Fruit fly (Drosophila melanogaster) whole organism, embryonic: Measurements from ENCODE around the gene CG2772.

ENCODE experiments used
- ATbp ChIP-seq: fragments of 200-800 bp; sonication (Bioruptor generic); optimal IDR thresholded peaks from 2 replicates; lab custom pipeline; 2017; ENCODE audit warnings: missing biosample characterization, mild to moderate bottlenecking, missing genetic modification characterization, missing genetic modification reagents
- Abd-B ChIP-seq: fragments of 200-800 bp; sonication (Bioruptor generic); optimal IDR thresholded peaks from 2 replicates; lab custom pipeline; 2018; ENCODE audit warnings: missing biosample characterization, mild to moderate bottlenecking, missing genetic modification characterization, moderate library complexity
- Ada2b ChIP-seq: fragments of 200-800 bp; sonication (Bioruptor generic); IDR thresholded peaks from 2 replicates; pipeline ENCODE4 v1.3.6; 2022; ENCODE audit warnings: missing biosample characterization, missing genetic modification characterization
- B-H2 ChIP-seq: fragments of 200-800 bp; sonication (Bioruptor generic); optimal IDR thresholded peaks from 2 replicates; lab custom pipeline; 2018; ENCODE audit warnings: missing biosample characterization, mild to moderate bottlenecking, missing genetic modification characterization
- Blimp-1 ChIP-seq: fragments of 200-800 bp; sonication (Bioruptor generic); optimal IDR thresholded peaks from 3 replicates; lab custom pipeline; 2018; ENCODE audit warnings: missing biosample characterization, missing genetic modification characterization, mild to moderate bottlenecking, moderate library complexity, missing genetic modification reagents
- CG10565 ChIP-seq: fragments of 200-800 bp; sonication (Bioruptor generic); optimal IDR thresholded peaks from 3 replicates; lab custom pipeline; 2016; ENCODE audit warnings: missing biosample characterization, mild to moderate bottlenecking, missing genetic modification characterization
- CG10959 ChIP-seq: fragments of 200-800 bp; sonication (Bioruptor generic); IDR thresholded peaks from 2 replicates; pipeline ENCODE4 v1.3.6; 2022; ENCODE audit warnings: missing biosample characterization, missing genetic modification characterization
- CG11695 ChIP-seq: fragments of 200-800 bp; sonication (Bioruptor generic); IDR thresholded peaks from 3 replicates; pipeline ENCODE4 v1.3.6; 2022; ENCODE audit warnings: missing biosample characterization, missing genetic modification characterization
- CG12219 ChIP-seq: fragments of 200-800 bp; sonication (Bioruptor generic); optimal IDR thresholded peaks from 3 replicates; lab custom pipeline; 2018; ENCODE audit warnings: missing biosample characterization, mild to moderate bottlenecking, missing genetic modification characterization
- CG13424 ChIP-seq: fragments of 200-800 bp; sonication (Bioruptor generic); optimal IDR thresholded peaks from 2 replicates; lab custom pipeline; 2019; ENCODE audit warnings: missing biosample characterization, mild to moderate bottlenecking, missing genetic modification characterization, moderate library complexity
- CG1603 ChIP-seq: fragments of 200-800 bp; sonication (Bioruptor generic); optimal IDR thresholded peaks from 2 replicates; lab custom pipeline; 2019; ENCODE audit warnings: missing biosample characterization, mild to moderate bottlenecking, missing genetic modification characterization, moderate library complexity
- CG1647 ChIP-seq: fragments of 200-800 bp; sonication (Bioruptor generic); optimal IDR thresholded peaks from 3 replicates; lab custom pipeline; 2016; ENCODE audit warnings: missing biosample characterization, missing genetic modification characterization
- CG1792 ChIP-seq: fragments of 200-800 bp; sonication (Bioruptor generic); optimal IDR thresholded peaks from 2 replicates; lab custom pipeline; 2016; ENCODE audit warnings: missing biosample characterization, missing genetic modification characterization
- CG18262 ChIP-seq: fragments of 200-800 bp; optimal IDR thresholded peaks from 3 replicates; lab custom pipeline; 2019; ENCODE audit warnings: missing biosample characterization, mild to moderate bottlenecking, missing genetic modification characterization, moderate library complexity
- CG18764 ChIP-seq: fragments of 200-800 bp; sonication (Bioruptor generic); optimal IDR thresholded peaks from 3 replicates; lab custom pipeline; 2016; ENCODE audit warnings: missing biosample characterization, missing genetic modification characterization
- CG32767 ChIP-seq: fragments of 200-800 bp; sonication (Bioruptor generic); IDR thresholded peaks from 2 replicates; pipeline ENCODE4 v1.3.6; 2022; ENCODE audit warnings: missing biosample characterization, missing genetic modification characterization
- CG34422 ChIP-seq: fragments of 200-800 bp; sonication (Bioruptor generic); IDR thresholded peaks from 3 replicates; pipeline ENCODE4 v1.3.6; 2022; ENCODE audit warnings: missing biosample characterization, missing genetic modification characterization
- CG3838 ChIP-seq: fragments of 200-800 bp; sonication (Bioruptor generic); optimal IDR thresholded peaks from 3 replicates; lab custom pipeline; 2016; ENCODE audit warnings: missing biosample characterization, missing genetic modification characterization
- CG4360 ChIP-seq: fragments of 200-800 bp; sonication (Bioruptor generic); IDR thresholded peaks from 2 replicates; pipeline ENCODE4 v1.3.6; 2022; ENCODE audit warnings: missing biosample characterization, missing genetic modification characterization
- CG43689 ChIP-seq: fragments of 200-800 bp; sonication (Bioruptor generic); IDR thresholded peaks from 2 replicates; pipeline ENCODE4 v1.3.6; 2022; ENCODE audit warnings: missing biosample characterization, missing genetic modification characterization
- CG4707 ChIP-seq: fragments of 200-800 bp; sonication (Bioruptor generic); optimal IDR thresholded peaks from 2 replicates; lab custom pipeline; 2018; ENCODE audit warnings: missing biosample characterization, mild to moderate bottlenecking, missing genetic modification characterization, moderate library complexity
- CG7357 ChIP-seq: fragments of 200-800 bp; sonication (Bioruptor generic); IDR thresholded peaks from 3 replicates; pipeline ENCODE4 v1.3.6; 2022; ENCODE audit warnings: missing biosample characterization, missing genetic modification characterization
- CG7963 ChIP-seq: fragments of 200-800 bp; sonication (Bioruptor generic); IDR thresholded peaks from 3 replicates; pipeline ENCODE4 v1.3.6; 2022; ENCODE audit warnings: missing biosample characterization, missing genetic modification characterization; ENCODE audit not compliant: partially characterized antibody
- CG8388 ChIP-seq: fragments of 200-800 bp; sonication (Bioruptor generic); optimal IDR thresholded peaks from 2 replicates; lab custom pipeline; 2019; ENCODE audit warnings: missing biosample characterization, mild to moderate bottlenecking, missing genetic modification characterization, moderate library complexity
- Chrac-16 ChIP-seq: fragments of 200-800 bp; sonication (Bioruptor generic); optimal IDR thresholded peaks from 3 replicates; lab custom pipeline; 2016; ENCODE audit warnings: missing biosample characterization, missing genetic modification characterization
- CkIIα-i1 ChIP-seq: fragments of 200-800 bp; sonication (Bioruptor generic); IDR thresholded peaks from 2 replicates; pipeline ENCODE4 v1.3.6; 2022; ENCODE audit warnings: missing biosample characterization, missing genetic modification characterization
- E2f2 ChIP-seq: fragments of 200-800 bp; sonication (Bioruptor generic); IDR thresholded peaks from 2 replicates; pipeline ENCODE4 v1.3.6; 2022; ENCODE audit warnings: missing biosample characterization, missing genetic modification characterization
- Ets97D ChIP-seq: fragments of 200-800 bp; sonication (Bioruptor generic); optimal IDR thresholded peaks from 3 replicates; lab custom pipeline; 2016; ENCODE audit warnings: missing biosample characterization, missing genetic modification characterization
- Fer3 ChIP-seq: fragments of 200-800 bp; sonication (Bioruptor generic); optimal IDR thresholded peaks from 2 replicates; lab custom pipeline; 2018; ENCODE audit warnings: missing biosample characterization, mild to moderate bottlenecking, missing genetic modification characterization, moderate library complexity
- Scr ChIP-seq: fragments of 200-800 bp; sonication (Bioruptor generic); IDR thresholded peaks from 2 replicates; pipeline ENCODE4 v1.3.6; 2022; ENCODE audit warnings: missing biosample characterization, missing genetic modification characterization; ENCODE audit not compliant: partially characterized antibody
- Six4 ChIP-seq: fragments of 200-800 bp; sonication (Bioruptor generic); optimal IDR thresholded peaks from 2 replicates; lab custom pipeline; 2016; ENCODE audit warnings: missing biosample characterization, missing genetic modification characterization
- Xbp1 ChIP-seq: fragments of 200-800 bp; sonication (Bioruptor generic); optimal IDR thresholded peaks from 3 replicates; lab custom pipeline; 2016; ENCODE audit warnings: missing biosample characterization, mild to moderate bottlenecking, missing genetic modification characterization
- bab2 ChIP-seq: fragments of 200-800 bp; sonication (Bioruptor generic); optimal IDR thresholded peaks from 2 replicates; lab custom pipeline; 2016; ENCODE audit warnings: missing biosample characterization, missing genetic modification characterization
- bsh ChIP-seq, 2 experiments: fragments of 200-800 bp; sonication (Bioruptor generic); optimal IDR thresholded peaks; 2 replicates each; lab custom pipeline; 2017 to 2018; ENCODE audit warnings: mild to moderate bottlenecking in 2 of 2, missing biosample characterization in 2 of 2, missing genetic modification characterization in 2 of 2, moderate library complexity in 1 of 2
- disco-r ChIP-seq: fragments of 200-800 bp; sonication (Bioruptor generic); optimal IDR thresholded peaks from 2 replicates; lab custom pipeline; 2016; ENCODE audit warnings: missing biosample characterization, missing genetic modification characterization
- dysf ChIP-seq: fragments of 200-800 bp; sonication (Bioruptor generic); IDR thresholded peaks from 3 replicates; pipeline ENCODE4 v1.3.6; 2022; ENCODE audit warnings: missing biosample characterization, missing genetic modification characterization
- ems ChIP-seq: fragments of 200-800 bp; sonication (Bioruptor generic); optimal IDR thresholded peaks from 3 replicates; lab custom pipeline; 2016; ENCODE audit warnings: missing biosample characterization, missing genetic modification characterization
- eyg ChIP-seq: fragments of 200-800 bp; sonication (Bioruptor generic); optimal IDR thresholded peaks from 3 replicates; lab custom pipeline; 2016; ENCODE audit warnings: missing biosample characterization, missing genetic modification characterization
- ham ChIP-seq: fragments of 200-800 bp; sonication (Bioruptor generic); IDR thresholded peaks from 2 replicates; pipeline ENCODE4 v1.3.6; 2022; ENCODE audit warnings: missing biosample characterization, missing genetic modification characterization
- hbn ChIP-seq: fragments of 200-800 bp; sonication (Bioruptor generic); IDR thresholded peaks from 2 replicates; pipeline ENCODE4 v1.3.6; 2022; ENCODE audit warnings: missing biosample characterization, missing genetic modification characterization; ENCODE audit not compliant: partially characterized antibody
- nmo ChIP-seq: fragments of 200-800 bp; sonication (Bioruptor generic); optimal IDR thresholded peaks from 2 replicates; lab custom pipeline; 2018; ENCODE audit warnings: missing biosample characterization, mild to moderate bottlenecking, missing genetic modification characterization, moderate library complexity
- pzg ChIP-seq: fragments of 200-800 bp; sonication (Bioruptor generic); optimal IDR thresholded peaks from 3 replicates; lab custom pipeline; 2018; ENCODE audit warnings: missing biosample characterization, mild to moderate bottlenecking, missing genetic modification characterization, moderate library complexity
- ranshi ChIP-seq: fragments of 200-800 bp; sonication (Bioruptor generic); IDR thresholded peaks from 2 replicates; pipeline ENCODE4 v1.3.6; 2022; ENCODE audit warnings: missing biosample characterization, missing genetic modification characterization
- run ChIP-seq: fragments of 200-800 bp; sonication (Bioruptor generic); optimal IDR thresholded peaks from 3 replicates; lab custom pipeline; 2018; ENCODE audit warnings: missing biosample characterization, mild to moderate bottlenecking, missing genetic modification characterization
- sc ChIP-seq, 3 experiments: fragments of >200 bp in 2 of 3; fragments of 200-800 bp in 1 of 3; sonication (Bioruptor generic) in 1 of 3; optimal IDR thresholded peaks; 2 replicates in 2 of 3; 3 replicates in 1 of 3; lab custom pipeline; 2017; ENCODE audit warnings: mild to moderate bottlenecking in 1 of 3, missing biosample characterization in 1 of 3, missing genetic modification characterization in 1 of 3, missing genetic modification reagents in 1 of 3
- shn ChIP-seq: fragments of 200-800 bp; sonication (Bioruptor generic); optimal IDR thresholded peaks from 3 replicates; lab custom pipeline; 2016; ENCODE audit warnings: missing biosample characterization, missing genetic modification characterization
- sr ChIP-seq: fragments of 200-800 bp; sonication (Bioruptor generic); IDR thresholded peaks from 3 replicates; pipeline ENCODE4 v1.3.6; 2022; ENCODE audit warnings: missing biosample characterization, missing genetic modification characterization
- stc ChIP-seq: fragments of 200-800 bp; sonication (Bioruptor generic); IDR thresholded peaks from 2 replicates; pipeline ENCODE4 v1.3.6; 2022; ENCODE audit warnings: missing biosample characterization, missing genetic modification characterization
- sug ChIP-seq: fragments of 200-800 bp; optimal IDR thresholded peaks from 2 replicates; lab custom pipeline; 2019; ENCODE audit warnings: missing biosample characterization, mild to moderate bottlenecking, missing genetic modification characterization, moderate library complexity
- tgo ChIP-seq: fragments of 200-800 bp; sonication (Bioruptor generic); IDR thresholded peaks from 3 replicates; pipeline ENCODE4 v1.3.6; 2022; ENCODE audit warnings: missing biosample characterization, missing genetic modification characterization
- zfh1 ChIP-seq: fragments of 200-800 bp; sonication (Bioruptor generic); IDR thresholded peaks from 3 replicates; pipeline ENCODE4 v1.3.6; 2022; ENCODE audit warnings: missing biosample characterization, missing genetic modification characterization

Gene CG2772

dm6 chr2L:3469869-3470268, 24.1 kb downstream of the CG2772 start, which contains the start of the genes Pif1 and CG31776 (continued):
- TF ChIP-seq eyg (GFP tag; lab: Kevin White, UChicago) (no peak), tgo (no peak), Blimp-1 (GFP tag; lab: Kevin White, UChicago) (no peak), CG18262 (tag; lab: Kevin White, UChicago) (no peak), dysf (GFP tag; lab: Robert Waterston, UW) (no peak), CG13424 (tag; lab: Kevin White, UChicago) (no peak), sr (GFP tag; lab: Robert Waterston, UW) (no peak), ems (GFP tag; lab: Kevin White, UChicago) (no peak), CG1792 (GFP tag; lab: Kevin White, UChicago) (no peak), Ada2b (GFP tag; lab: Robert Waterston, UW) (no peak), CG18764 (GFP tag; lab: Kevin White, UChicago) (no peak), CkIIα-i1 (GFP tag; lab: Robert Waterston, UW) (no peak), ATbp (GFP tag; lab: Kevin White, UChicago) (no peak), nmo (GFP tag; lab: Kevin White, UChicago) (peak; percentile 29), Fer3 (tag; lab: Kevin White, UChicago) (no peak), Xbp1 (GFP tag; lab: Kevin White, UChicago) (no peak), CG12219 (GFP tag; lab: Kevin White, UChicago) (no peak), Six4 (no peak), pzg (GFP tag; lab: Kevin White, UChicago) (peak; percentile 88), CG10959 (GFP tag; lab: Robert Waterston, UW) (no peak), CG11695 (GFP tag; lab: Robert Waterston, UW) (no peak), hbn (peak; percentile 78), CG8388 (no peak), run (no peak), Abd-B (GFP tag; lab: Kevin White, UChicago) (no peak), CG7963 (GFP tag; lab: Robert Waterston, UW) (peak; percentile 66; the same call in 2 of the 3 replicates), CG10565 (GFP tag; lab: Kevin White, UChicago) (no peak), Chrac-16 (no peak), ham (GFP tag; lab: Robert Waterston, UW) (no peak), CG1647 (GFP tag; lab: Kevin White, UChicago) (no peak), B-H2 (no peak), zfh1 (GFP tag; lab: Robert Waterston, UW) (no peak), CG43689 (GFP tag; lab: Robert Waterston, UW) (no peak), CG4360 (GFP tag; lab: Robert Waterston, UW) (no peak), CG32767 (no peak), Scr (GFP tag; lab: Robert Waterston, UW) (peak; percentile 83), stc (GFP tag; lab: Robert Waterston, UW) (no peak), CG34422 (peak; percentile 19; the same call in 1 of the 3 replicates), CG1603 (tag; lab: Kevin White, UChicago) (peak; percentile 85), shn (GFP tag; lab: Kevin White, UChicago) (no peak), CG4707 (GFP tag; lab: Kevin White, UChicago) (no peak), ranshi (GFP tag; lab: Robert Waterston, UW) (no peak), bsh (GFP tag; optimal IDR thresholded peaks at IDR 0.05; lab: Kevin White, UChicago) (no peak), CG7357 (GFP tag; lab: Robert Waterston, UW) (peak; percentile 94), sug (tag; lab: Kevin White, UChicago) (peak; percentile 12), bab2 (GFP tag; lab: Kevin White, UChicago) (no peak), disco-r (GFP tag; lab: Kevin White, UChicago) (no peak), E2f2 (GFP tag; lab: Robert Waterston, UW) (peak; percentile 37; the same call in 1 of the 2 replicates), Ets97D (GFP tag; lab: Kevin White, UChicago) (peak; percentile 51), CG3838 (GFP tag; lab: Kevin White, UChicago) (no peak), sc (optimal IDR thresholded peaks at IDR 0.05; lab: Kevin White, UChicago) (no peak), sc (GFP tag; optimal IDR thresholded peaks at IDR 0.05; lab: Kevin White, UChicago) (no peak)
